Worm (Caenorhabditis elegans): ENCODE results near the gene Y50E8A.22.

Gene Y50E8A.22

ce11 chrV:14744824-14745223, 4.1 kb downstream of the Y50E8A.22 start:
- no peak for TF ChIP-seq hlh-1 (tag; optimal IDR thresholded peaks at IDR 0.05)
- TF ChIP-seq cnd-1 (tag; optimal IDR thresholded peaks at IDR 0.05), result no peak

- no peak for TF ChIP-seq mep-1 (tag; optimal IDR thresholded peaks at IDR 0.05)
- TF ChIP-seq nhr-28 (tag; optimal IDR thresholded peaks at IDR 0.05), result no peak
- TF ChIP-seq lsy-2 (tag; optimal IDR thresholded peaks at IDR 0.05), result no peak
- no peak for TF ChIP-seq mls-2 (tag; optimal IDR thresholded peaks at IDR 0.05)
These were observed 7.7 kb downstream of the Y50E8A.22 start, which contains the start of gene Y50E8A.6 for ce11 chrV:14741233-14741632. Gene Y50E8A.6, minus strand, starts transcription at chrV:14741333.

- TF ChIP-seq ham-2 (GFP tag; optimal IDR thresholded peaks at IDR 0.05) (no peak), elt-3 (tag; optimal IDR thresholded peaks at IDR 0.05) (no peak), ztf-11 (tag; optimal IDR thresholded peaks at IDR 0.05) (no peak), snpc-4 (tag; optimal IDR thresholded peaks at IDR 0.05) (no peak), elt-1 (tag; optimal IDR thresholded peaks at IDR 0.05; ENCODE audit: borderline replicate concordance, insufficient read depth) (no peak), bed-3 (GFP tag; optimal IDR thresholded peaks at IDR 0.05) (no peak), ceh-43 (GFP tag; optimal IDR thresholded peaks at IDR 0.05) (no peak), nhr-76 (tag; optimal IDR thresholded peaks at IDR 0.05) (no peak), unc-39 (tag; optimal IDR thresholded peaks at IDR 0.05) (no peak), zip-8 (tag; optimal IDR thresholded peaks at IDR 0.05) (no peak)
These were observed 12.0 kb downstream of the Y50E8A.22 start, which contains the start of gene Y50E8A.5 for ce11 chrV:14736851-14737250. Gene Y50E8A.5, minus strand, starts transcription at chrV:14736951.

- TF ChIP-seq lin-13 (tag; optimal IDR thresholded peaks at IDR 0.05) (no peak), ces-1 (GFP tag; optimal IDR thresholded peaks at IDR 0.05) (peak; percentile 89), mep-1 (tag; optimal IDR thresholded peaks at IDR 0.05) (peak; percentile 1)
These were observed 14.6 kb downstream of the Y50E8A.22 start, which contains the start of gene unc-61 for ce11 chrV:14734187-14734765. Gene unc-61, minus strand, starts transcription at chrV:14734237.

- TF ChIP-seq nhr-76 (tag; optimal IDR thresholded peaks at IDR 0.05) (no peak), blmp-1 (tag; optimal IDR thresholded peaks at IDR 0.05) (no peak), zip-8 (tag; optimal IDR thresholded peaks at IDR 0.05) (no peak), snpc-4 (tag; optimal IDR thresholded peaks at IDR 0.05) (no peak)
These were observed 19.5 kb downstream of the Y50E8A.22 start, which contains the start of gene oig-3 for ce11 chrV:14729343-14729742. Gene oig-3, plus strand, starts transcription at chrV:14729643.

- TF ChIP-seq nhr-12 (tag; optimal IDR thresholded peaks at IDR 0.05) (no peak), nhr-28 (tag; optimal IDR thresholded peaks at IDR 0.05) (no peak), ces-1 (GFP tag; optimal IDR thresholded peaks at IDR 0.05) (no peak), ceh-43 (GFP tag; optimal IDR thresholded peaks at IDR 0.05) (no peak), mep-1 (tag; optimal IDR thresholded peaks at IDR 0.05) (no peak), lin-32 (GFP tag; optimal IDR thresholded peaks at IDR 0.05) (no peak), cnd-1 (tag; optimal IDR thresholded peaks at IDR 0.05) (no peak), ceh-39 (tag; optimal IDR thresholded peaks at IDR 0.05) (no peak), ztf-11 (tag; optimal IDR thresholded peaks at IDR 0.05) (no peak), zip-8 (tag; optimal IDR thresholded peaks at IDR 0.05) (no peak), M03D4.4 (tag; optimal IDR thresholded peaks at IDR 0.05) (no peak)
These were observed 20.1 kb downstream of the Y50E8A.22 start, which contains the start of gene Y50E8A.2 for ce11 chrV:14728754-14729153. Gene Y50E8A.2, minus strand, starts transcription at chrV:14728854.

ce11 chrV:14726596-14726995, 22.3 kb downstream of the Y50E8A.22 start, which contains the start of gene Y50E8A.1:
Gene Y50E8A.1, plus strand, starts transcription at chrV:14726896.
- TF ChIP-seq mep-1 (tag; optimal IDR thresholded peaks at IDR 0.05) (no peak), M03D4.4 (tag; optimal IDR thresholded peaks at IDR 0.05) (no peak), flh-1 (GFP tag; optimal IDR thresholded peaks at IDR 0.05) (no peak), hlh-1 (tag; optimal IDR thresholded peaks at IDR 0.05) (no peak), pha-4 (tag; optimal IDR thresholded peaks at IDR 0.05) (no peak), elt-3 (tag; optimal IDR thresholded peaks at IDR 0.05) (no peak), nhr-237 (tag; optimal IDR thresholded peaks at IDR 0.05) (no peak), ham-2 (GFP tag; optimal IDR thresholded peaks at IDR 0.05) (no peak), sptf-1 (tag; optimal IDR thresholded peaks at IDR 0.05) (no peak), nhr-76 (tag; optimal IDR thresholded peaks at IDR 0.05) (no peak), zip-8 (tag; optimal IDR thresholded peaks at IDR 0.05) (no peak), nhr-28 (tag; optimal IDR thresholded peaks at IDR 0.05) (no peak), ceh-83 (GFP tag; optimal IDR thresholded peaks at IDR 0.05) (no peak), nhr-12 (tag; optimal IDR thresholded peaks at IDR 0.05) (no peak), lin-32 (GFP tag; optimal IDR thresholded peaks at IDR 0.05) (no peak), bed-3 (GFP tag; optimal IDR thresholded peaks at IDR 0.05) (no peak), lin-13 (tag; optimal IDR thresholded peaks at IDR 0.05) (no peak)
